Worm (Caenorhabditis elegans) whole organism, L2 larva: ENCODE measurements around the gene dsl-6.

Experiments used
- C34F6.9 ChIP-seq: fragments of 150-350 bp; optimal IDR thresholded peaks from 2 replicates; lab custom pipeline; 2014; ENCODE audit warnings: missing biosample characterization, missing genetic modification characterization
- F13H6.1 ChIP-seq: sonication (generic microtip); optimal IDR thresholded peaks from 2 replicates; lab custom pipeline; 2016; ENCODE audit warnings: missing genetic modification characterization, missing compliant biosample characterization
- Y55F3AM.14 ChIP-seq: fragments of 200-800 bp; sonication (Bioruptor generic); optimal IDR thresholded peaks from 2 replicates; lab custom pipeline; 2018; ENCODE audit warnings: mild to moderate bottlenecking, missing genetic modification characterization, missing compliant biosample characterization
- aly-2 ChIP-seq: fragments of 150-350 bp; optimal IDR thresholded peaks from 2 replicates; lab custom pipeline; 2014; ENCODE audit warnings: missing biosample characterization, missing genetic modification characterization
- blmp-1 ChIP-seq: sonication (generic microtip); optimal IDR thresholded peaks from 2 replicates; lab custom pipeline; 2017; ENCODE audit warnings: missing genetic modification characterization, mild to moderate bottlenecking, missing compliant biosample characterization, antibody characterized with exemption, moderate library complexity; ENCODE audit not compliant: insufficient read depth
- ceh-16 ChIP-seq: fragments of 150-350 bp; optimal IDR thresholded peaks from 2 replicates; lab custom pipeline; 2014; ENCODE audit warnings: missing biosample characterization, missing genetic modification characterization
- ceh-82 ChIP-seq: fragments of 150-350 bp; optimal IDR thresholded peaks from 2 replicates; lab custom pipeline; 2014; ENCODE audit warnings: missing biosample characterization, missing genetic modification characterization
- crh-2 ChIP-seq: sonication (generic microtip); optimal IDR thresholded peaks from 2 replicates; lab custom pipeline; 2017; ENCODE audit warnings: missing biosample characterization, missing genetic modification characterization
- dmd-4 ChIP-seq: sonication (generic microtip); optimal IDR thresholded peaks from 2 replicates; lab custom pipeline; 2017; ENCODE audit warnings: missing biosample characterization, missing genetic modification characterization
- elt-1 ChIP-seq: fragments of 150-350 bp; optimal IDR thresholded peaks from 2 replicates; lab custom pipeline; 2014; ENCODE audit warnings: missing biosample characterization, missing genetic modification characterization
- fos-1 ChIP-seq: fragments of 150-350 bp; optimal IDR thresholded peaks from 2 replicates; lab custom pipeline; 2014; ENCODE audit warnings: missing biosample characterization, missing genetic modification characterization
- gmeb-1 ChIP-seq: fragments of 150-350 bp; optimal IDR thresholded peaks from 2 replicates; lab custom pipeline; 2014; ENCODE audit warnings: missing biosample characterization, missing genetic modification characterization
- lin-11 ChIP-seq: fragments of 150-350 bp; sonication (generic microtip); optimal IDR thresholded peaks from 2 replicates; lab custom pipeline; 2014; ENCODE audit warnings: missing biosample characterization, missing genetic modification characterization, inconsistent platforms, mixed read lengths
- lin-39 ChIP-seq: fragments of 150-350 bp; optimal IDR thresholded peaks from 2 replicates; lab custom pipeline; 2014; ENCODE audit warnings: missing biosample characterization, missing genetic modification reagents, missing genetic modification characterization
- lsy-2 ChIP-seq, 2 experiments: fragments of 150-350 bp in 1 of 2; sonication (generic microtip) in 1 of 2; optimal IDR thresholded peaks; 2 replicates each; lab custom pipeline; 2014 to 2017; ENCODE audit warnings: missing biosample characterization in 2 of 2, missing genetic modification characterization in 2 of 2
- mbf-1 ChIP-seq: sonication (generic microtip); optimal IDR thresholded peaks from 2 replicates; lab custom pipeline; 2017; ENCODE audit warnings: missing biosample characterization, missing genetic modification characterization
- mdl-1 ChIP-seq, 2 experiments: fragments of 150-350 bp in 1 of 2; sonication (generic microtip) in 1 of 2; optimal IDR thresholded peaks; 2 replicates each; lab custom pipeline; 2017; ENCODE audit warnings: missing biosample characterization in 2 of 2, missing genetic modification characterization in 2 of 2
- nhr-10 ChIP-seq: sonication (generic microtip); optimal IDR thresholded peaks from 2 replicates; lab custom pipeline; 2017; ENCODE audit warnings: missing biosample characterization, missing genetic modification characterization
- nhr-11 ChIP-seq: fragments of 150-350 bp; optimal IDR thresholded peaks from 2 replicates; lab custom pipeline; 2014; ENCODE audit warnings: missing biosample characterization, missing genetic modification characterization
- nhr-12 ChIP-seq: fragments of 150-350 bp; optimal IDR thresholded peaks from 2 replicates; lab custom pipeline; 2014; ENCODE audit warnings: missing biosample characterization, missing genetic modification characterization
- nhr-21 ChIP-seq: fragments of 150-350 bp; optimal IDR thresholded peaks from 2 replicates; lab custom pipeline; 2014; ENCODE audit warnings: missing biosample characterization, missing genetic modification characterization
- nhr-23 ChIP-seq: fragments of 150-350 bp; optimal IDR thresholded peaks from 2 replicates; lab custom pipeline; 2014; ENCODE audit warnings: missing biosample characterization, missing genetic modification reagents, missing genetic modification characterization
- nhr-237 ChIP-seq: fragments of 150-350 bp; optimal IDR thresholded peaks from 2 replicates; lab custom pipeline; 2014; ENCODE audit warnings: missing biosample characterization, missing genetic modification characterization
- nhr-6 ChIP-seq: fragments of 150-350 bp; optimal IDR thresholded peaks from 2 replicates; lab custom pipeline; 2014; ENCODE audit warnings: missing biosample characterization, missing genetic modification characterization
- nhr-77 ChIP-seq: fragments of 150-350 bp; optimal IDR thresholded peaks from 2 replicates; lab custom pipeline; 2014; ENCODE audit warnings: missing biosample characterization, missing genetic modification characterization
- peb-1 ChIP-seq: fragments of 150-350 bp; optimal IDR thresholded peaks from 2 replicates; lab custom pipeline; 2014; ENCODE audit warnings: missing biosample characterization, missing genetic modification characterization
- sem-4 ChIP-seq: fragments of 150-350 bp; optimal IDR thresholded peaks from 2 replicates; lab custom pipeline; 2014; ENCODE audit warnings: missing biosample characterization, missing genetic modification reagents, missing genetic modification characterization
- skn-1 ChIP-seq: sonication (generic microtip); optimal IDR thresholded peaks from 2 replicates; lab custom pipeline; 2017; ENCODE audit warnings: missing biosample characterization, missing genetic modification characterization
- sma-3 ChIP-seq: sonication (generic microtip); optimal IDR thresholded peaks from 2 replicates; lab custom pipeline; 2016; ENCODE audit warnings: missing genetic modification reagents, missing genetic modification characterization, missing compliant biosample characterization
- sma-9 ChIP-seq, 2 experiments: fragments of 150-350 bp in 1 of 2; sonication (generic microtip) in 1 of 2; optimal IDR thresholded peaks; 2 replicates each; lab custom pipeline; 2014 to 2016; ENCODE audit warnings: missing genetic modification characterization in 2 of 2, mild to moderate bottlenecking in 1 of 2, missing biosample characterization in 1 of 2, missing compliant biosample characterization in 1 of 2, missing genetic modification reagents in 1 of 2, moderate library complexity in 1 of 2
- unc-39 ChIP-seq: fragments of 150-350 bp; optimal IDR thresholded peaks from 2 replicates; lab custom pipeline; 2014; ENCODE audit warnings: missing biosample characterization, missing genetic modification characterization
- unc-55 ChIP-seq: fragments of 150-350 bp; sonication (generic microtip); optimal IDR thresholded peaks from 3 replicates; lab custom pipeline; 2014; ENCODE audit warnings: missing biosample characterization, missing genetic modification reagents, missing genetic modification characterization
- unc-62 ChIP-seq: fragments of 150-350 bp; optimal IDR thresholded peaks from 2 replicates; lab custom pipeline; 2014; ENCODE audit warnings: missing biosample characterization, missing genetic modification reagents, missing genetic modification characterization
- zag-1 ChIP-seq: fragments of 150-350 bp; optimal IDR thresholded peaks from 2 replicates; lab custom pipeline; 2014; ENCODE audit warnings: missing biosample characterization, missing genetic modification characterization
- ztf-4 ChIP-seq: fragments of 150-350 bp; optimal IDR thresholded peaks from 2 replicates; lab custom pipeline; 2014; ENCODE audit warnings: missing biosample characterization, missing genetic modification characterization

Gene dsl-6

ce11 chrIV:11388684-11389083 lies 9.4 kb downstream of the dsl-6 start:
- no peak for TF ChIP-seq ztf-4 (tag; lab: Kevin White, UChicago)
- no peak for TF ChIP-seq nhr-11 (tag; lab: Kevin White, UChicago)
- peak; percentile 20 for TF ChIP-seq crh-2 (tag; lab: Kevin White, UChicago)
- TF ChIP-seq mbf-1 (tag; lab: Kevin White, UChicago), result no peak
- no peak for TF ChIP-seq nhr-12 (tag; lab: Kevin White, UChicago)
- no peak for TF ChIP-seq ceh-82 (tag; lab: Kevin White, UChicago)
- TF ChIP-seq nhr-21 (tag; lab: Kevin White, UChicago), result peak; percentile 46
- TF ChIP-seq unc-39 (tag; lab: Kevin White, UChicago), result no peak
- no peak for TF ChIP-seq fos-1 (tag; lab: Kevin White, UChicago)
- TF ChIP-seq sma-9 (GFP tag; optimal IDR thresholded peaks at IDR 0.05; lab: Kevin White, UChicago), result peak; percentile 29
- no peak for TF ChIP-seq sma-9 (tag; optimal IDR thresholded peaks at IDR 0.05; lab: Kevin White, UChicago)
- no peak for TF ChIP-seq nhr-23 (tag; lab: Kevin White, UChicago)
- TF ChIP-seq Y55F3AM.14, result no peak
- TF ChIP-seq lin-11 (tag; lab: Kevin White, UChicago), result no peak
- TF ChIP-seq nhr-10 (tag; lab: Kevin White, UChicago), result no peak
- TF ChIP-seq unc-62, result no peak
- TF ChIP-seq F13H6.1, result no peak
- TF ChIP-seq dmd-4, result peak; percentile 9
- TF ChIP-seq nhr-6 (tag; lab: Kevin White, UChicago), result no peak
- peak in 1 of 2 experiments; percentile 29 for TF ChIP-seq lsy-2 (tag; optimal IDR thresholded peaks at IDR 0.05; lab: Kevin White, UChicago)
- no peak for TF ChIP-seq sma-3 (GFP tag; lab: Kevin White, UChicago)
- no peak for TF ChIP-seq nhr-237 (tag; lab: Kevin White, UChicago)

DNA sequence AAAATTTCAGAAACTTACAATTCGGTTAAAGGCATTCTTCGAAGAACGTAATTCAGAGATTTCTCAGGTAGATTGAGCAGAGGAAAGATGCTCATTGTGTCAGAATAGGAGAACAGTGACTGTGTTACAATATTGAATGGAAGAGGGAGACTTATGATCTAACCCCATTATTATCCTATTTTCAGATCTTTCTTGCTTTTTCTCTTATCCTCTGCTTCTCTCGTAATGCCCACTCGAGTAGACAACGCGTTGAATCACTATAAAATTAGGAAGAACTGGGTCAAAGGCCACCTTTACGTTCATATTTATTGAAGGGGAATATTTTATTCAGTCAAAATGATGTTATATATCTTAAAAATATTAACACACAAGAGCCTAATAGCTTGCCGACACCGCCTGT lies 18.9 kb downstream of the dsl-6 start, which contains the start of gene fbxb-76:
Gene fbxb-76 (minus strand): TSS at position 101 of the 400 bp plus-strand sequence.
- TF ChIP-seq gmeb-1 (no peak), mdl-1 (tag; optimal IDR thresholded peaks at IDR 0.05; lab: Kevin White, UChicago) (no peak), unc-55 (no peak), elt-1 (tag; lab: Kevin White, UChicago) (no peak)

DNA sequence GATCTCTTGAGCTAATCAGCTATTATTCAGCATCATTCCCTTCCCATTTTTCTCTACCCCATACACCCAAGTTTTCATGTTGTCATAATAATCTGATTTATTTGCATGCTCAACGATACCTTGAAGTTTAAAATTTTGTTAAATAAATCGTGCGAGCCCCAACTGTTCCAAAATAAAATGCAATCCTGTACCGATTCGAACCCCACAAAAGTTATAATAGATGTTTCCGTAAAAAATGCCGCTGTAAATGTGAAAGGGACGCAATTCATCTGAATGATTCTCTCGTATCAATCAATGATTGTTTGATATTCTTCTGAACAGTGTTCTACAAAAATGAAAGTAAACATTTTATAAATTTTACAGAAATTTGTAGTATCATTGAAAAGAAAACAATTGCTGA lies 20.7 kb downstream of the dsl-6 start:
- TF ChIP-seq aly-2 (tag; lab: Kevin White, UChicago), result no peak
- TF ChIP-seq nhr-77 (tag; lab: Kevin White, UChicago), result no peak
- no peak for TF ChIP-seq F13H6.1
- TF ChIP-seq lsy-2 (tag; optimal IDR thresholded peaks at IDR 0.05; lab: Kevin White, UChicago), result no peak
- TF ChIP-seq peb-1 (tag; lab: Kevin White, UChicago), result no peak
- TF ChIP-seq sem-4 (tag; lab: Kevin White, UChicago), result no peak

- TF ChIP-seq crh-2 (tag; lab: Kevin White, UChicago), result no peak
- TF ChIP-seq unc-39 (tag; lab: Kevin White, UChicago), result no peak
- no peak for TF ChIP-seq C34F6.9
These were observed 22.4 kb downstream of the dsl-6 start for ce11 chrIV:11375713-11376112.

- TF ChIP-seq skn-1 (tag; lab: Kevin White, UChicago) (no peak), peb-1 (tag; lab: Kevin White, UChicago) (no peak), ztf-4 (tag; lab: Kevin White, UChicago) (no peak), unc-39 (tag; lab: Kevin White, UChicago) (no peak), lsy-2 (tag; optimal IDR thresholded peaks at IDR 0.05; lab: Kevin White, UChicago) (no peak), nhr-11 (tag; lab: Kevin White, UChicago) (no peak), nhr-237 (tag; lab: Kevin White, UChicago) (no peak), mdl-1 (tag; optimal IDR thresholded peaks at IDR 0.05; lab: Kevin White, UChicago) (no peak), lin-39 (tag; lab: Kevin White, UChicago) (no peak), ceh-16 (tag; lab: Kevin White, UChicago) (no peak), zag-1 (tag; lab: Kevin White, UChicago) (no peak), mbf-1 (tag; lab: Kevin White, UChicago) (no peak), blmp-1 (tag; lab: Kevin White, UChicago) (no peak), fos-1 (tag; lab: Kevin White, UChicago) (no peak), F13H6.1 (no peak)
These were observed 25.6 kb downstream of the dsl-6 start, which contains the start of gene cbd-1 for ce11 chrIV:11372366-11372997. Gene cbd-1 (plus strand): TSS chrIV:11372991.
